Worm (Caenorhabditis elegans) whole organism, L4 larva: ENCODE data around the gene srab-4.

Source experiments
- ama-1 ChIP-seq: fragments of 150-350 bp; optimal IDR thresholded peaks from 2 replicates; lab custom pipeline; 2014; ENCODE audit warnings: inconsistent platforms, mixed read lengths
- daf-12 ChIP-seq: fragments of 150-350 bp; optimal IDR thresholded peaks from 2 replicates; lab custom pipeline; 2014; ENCODE audit warnings: missing biosample characterization, missing genetic modification reagents, missing genetic modification characterization
- dpl-1 ChIP-seq: fragments of 150-350 bp; optimal IDR thresholded peaks from 2 replicates; lab custom pipeline; 2014; ENCODE audit warnings: missing biosample characterization, missing genetic modification reagents, missing genetic modification characterization
- gei-8 ChIP-seq: fragments of 200-800 bp; sonication (Bioruptor generic); optimal IDR thresholded peaks from 2 replicates; lab custom pipeline; 2018; ENCODE audit warnings: mild to moderate bottlenecking, missing genetic modification characterization, missing compliant biosample characterization
- lin-39 ChIP-seq: fragments of 150-350 bp; optimal IDR thresholded peaks from 2 replicates; lab custom pipeline; 2014; ENCODE audit warnings: missing biosample characterization, missing genetic modification reagents, missing genetic modification characterization

DNA sequence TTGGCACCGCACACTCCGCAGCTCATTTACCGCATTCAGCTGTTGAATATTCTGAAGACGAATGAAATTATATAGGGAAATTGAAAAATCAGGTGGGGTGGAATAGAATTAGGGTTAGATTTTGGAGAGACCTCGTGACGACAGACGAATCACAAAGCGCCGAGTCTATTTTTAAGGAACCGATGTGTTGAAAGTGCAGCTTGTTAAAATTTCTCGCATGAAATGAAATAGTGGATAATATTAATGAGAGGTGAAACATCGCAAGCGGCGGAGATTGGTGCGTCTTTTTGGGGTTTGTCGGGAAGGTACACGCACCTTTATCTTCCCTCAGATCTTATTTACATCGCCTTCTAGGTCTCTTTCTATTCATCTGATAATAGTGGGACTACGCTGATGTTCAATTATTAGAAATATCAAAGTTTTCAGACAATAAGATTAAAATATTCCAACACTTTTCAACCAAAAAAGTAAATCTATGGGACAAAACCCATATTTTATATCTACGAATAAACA lies 14.3 kb upstream of the srab-4 start, which contains the start of gene nhr-140:
- no peak for TF ChIP-seq ama-1 (lab: Kevin White, UChicago)
- no peak for TF ChIP-seq gei-8 (GFP tag; lab: Kevin White, UChicago)
- TF ChIP-seq lin-39 (tag; lab: Kevin White, UChicago), result no peak
- no peak for TF ChIP-seq dpl-1 (GFP tag; lab: Kevin White, UChicago)
- no peak for TF ChIP-seq daf-12 (tag; lab: Kevin White, UChicago)
